Worm (Caenorhabditis elegans): ENCODE results near the gene M03B6.5.

The M03B6.5 gene

DNA sequence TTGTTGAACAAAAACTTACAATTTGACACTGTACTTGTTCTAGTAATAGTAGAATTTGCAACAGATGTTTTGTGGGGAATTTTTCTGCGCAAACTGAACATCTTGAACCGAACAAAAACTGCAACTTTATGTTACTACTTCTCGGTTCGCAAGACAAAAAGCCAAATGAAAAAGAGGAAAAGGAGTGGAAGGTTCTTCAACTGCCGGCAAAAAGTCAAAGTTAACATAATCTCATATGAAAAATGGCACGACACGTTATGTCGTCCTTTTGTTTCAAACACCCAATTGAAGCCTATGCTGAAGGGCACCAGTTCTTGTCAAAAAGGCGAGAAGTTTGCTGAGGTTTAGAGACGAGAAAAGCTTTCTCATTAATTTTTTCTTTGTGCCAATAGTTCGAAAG, 20.3 kb upstream of the M03B6.5 start, which contains the start of gene twk-23:
Gene twk-23 (minus strand): TSS at position 101 of the 400 bp plus-strand sequence.
- TF ChIP-seq skn-1 (tag; optimal IDR thresholded peaks at IDR 0.05) (no peak), nhr-43 (tag; optimal IDR thresholded peaks at IDR 0.05; ENCODE audit: poor library complexity, severe bottlenecking) (no peak), nhr-67 (tag; optimal IDR thresholded peaks at IDR 0.05) (no peak), nhr-12 (tag; optimal IDR thresholded peaks at IDR 0.05) (no peak), fkh-10 (GFP tag; optimal IDR thresholded peaks at IDR 0.05) (no peak), elt-3 (tag; optimal IDR thresholded peaks at IDR 0.05) (no peak), ceh-9 (tag; optimal IDR thresholded peaks at IDR 0.05) (no peak), zag-1 (tag; optimal IDR thresholded peaks at IDR 0.05) (no peak), nhr-77 (tag; optimal IDR thresholded peaks at IDR 0.05) (no peak), mml-1 (tag; optimal IDR thresholded peaks at IDR 0.05) (no peak), daf-12 (tag; optimal IDR thresholded peaks at IDR 0.05) (no peak)

- TF ChIP-seq lsy-12 (tag; optimal IDR thresholded peaks at IDR 0.05): no peak
- TF ChIP-seq aly-2 (tag; optimal IDR thresholded peaks at IDR 0.05): no peak
- TF ChIP-seq ZK546.5 (tag; optimal IDR thresholded peaks at IDR 0.05): no peak
- TF ChIP-seq egl-5 (tag; optimal IDR thresholded peaks at IDR 0.05): no peak
- no peak for TF ChIP-seq ama-1 (optimal IDR thresholded peaks at IDR 0.05)
- TF ChIP-seq pha-4 (tag; optimal IDR thresholded peaks at IDR 0.05): no peak
- TF ChIP-seq ceh-16 (tag; optimal IDR thresholded peaks at IDR 0.05): no peak
- TF ChIP-seq nhr-12 (tag; optimal IDR thresholded peaks at IDR 0.05): no peak
- no peak for TF ChIP-seq nhr-76 (tag; optimal IDR thresholded peaks at IDR 0.05)
- TF ChIP-seq tbx-2 (tag; optimal IDR thresholded peaks at IDR 0.05): no peak
- TF ChIP-seq jun-1 (tag; optimal IDR thresholded peaks at IDR 0.05): no peak
- TF ChIP-seq hmg-11 (tag; optimal IDR thresholded peaks at IDR 0.05): no peak
- no peak for TF ChIP-seq daf-12 (tag; optimal IDR thresholded peaks at IDR 0.05)
- TF ChIP-seq mdl-1 (tag; optimal IDR thresholded peaks at IDR 0.05): no peak
- no peak for TF ChIP-seq nhr-25 (tag; optimal IDR thresholded peaks at IDR 0.05)
- no peak for TF ChIP-seq unc-62 (GFP tag; optimal IDR thresholded peaks at IDR 0.05)
- TF ChIP-seq mml-1 (tag; optimal IDR thresholded peaks at IDR 0.05): no peak
- TF ChIP-seq nhr-11 (tag; optimal IDR thresholded peaks at IDR 0.05): no peak
Observed at ce11 chrX:13833448-13833847, 10.3 kb upstream of the M03B6.5 start.

DNA sequence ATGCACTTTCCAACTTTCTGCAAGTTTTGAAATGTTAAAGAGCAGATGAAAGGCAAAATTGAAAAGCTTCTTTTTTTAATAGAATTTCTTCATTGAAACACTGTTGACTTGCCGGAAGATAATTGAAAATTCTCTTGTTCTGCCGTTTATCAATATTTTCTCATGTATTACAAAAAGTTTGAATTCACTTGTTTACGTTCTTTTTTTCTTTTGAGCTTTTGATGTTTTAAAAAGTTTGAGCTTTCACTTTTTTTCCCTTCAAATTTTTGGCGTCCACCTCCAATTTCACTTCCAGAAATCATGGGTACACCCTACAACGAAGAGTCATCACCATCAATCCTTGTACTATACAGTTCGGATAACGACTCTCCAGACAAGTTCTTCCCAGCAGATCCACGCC, 9.6 kb upstream of the M03B6.5 start, which contains the start of gene F19D8.2:
Gene F19D8.2 (plus strand): TSS at position 301 of the 400 bp plus-strand sequence.
- TF ChIP-seq unc-62 (GFP tag; optimal IDR thresholded peaks at IDR 0.05) (no peak), zag-1 (tag; optimal IDR thresholded peaks at IDR 0.05) (no peak), fkh-2 (tag; optimal IDR thresholded peaks at IDR 0.05) (no peak), nhr-77 (tag; optimal IDR thresholded peaks at IDR 0.05) (no peak), R02D3.7 (tag; optimal IDR thresholded peaks at IDR 0.05) (no peak), tbx-2 (tag; optimal IDR thresholded peaks at IDR 0.05) (no peak), aly-2 (tag; optimal IDR thresholded peaks at IDR 0.05) (no peak), pqm-1 (tag; optimal IDR thresholded peaks at IDR 0.05) (no peak), nhr-23 (tag; optimal IDR thresholded peaks at IDR 0.05) (no peak), fkh-10 (GFP tag; optimal IDR thresholded peaks at IDR 0.05) (no peak), nfya-1 (tag; optimal IDR thresholded peaks at IDR 0.05; ENCODE audit: insufficient read depth) (no peak), pha-4 (tag; optimal IDR thresholded peaks at IDR 0.05) (no peak), eor-1 (tag; optimal IDR thresholded peaks at IDR 0.05) (no peak), nhr-67 (tag; optimal IDR thresholded peaks at IDR 0.05) (no peak), ceh-28 (tag; optimal IDR thresholded peaks at IDR 0.05) (no peak), ama-1 (optimal IDR thresholded peaks at IDR 0.05) (no peak), egl-27 (tag; optimal IDR thresholded peaks at IDR 0.05) (no peak), nhr-76 (tag; optimal IDR thresholded peaks at IDR 0.05) (no peak), lin-39 (tag; optimal IDR thresholded peaks at IDR 0.05) (no peak)

ce11 chrX:13838019-13838418, 5.8 kb upstream of the M03B6.5 start:
- no peak for TF ChIP-seq mml-1 (tag; optimal IDR thresholded peaks at IDR 0.05)
- no peak for TF ChIP-seq nhr-237 (tag; optimal IDR thresholded peaks at IDR 0.05)

DNA sequence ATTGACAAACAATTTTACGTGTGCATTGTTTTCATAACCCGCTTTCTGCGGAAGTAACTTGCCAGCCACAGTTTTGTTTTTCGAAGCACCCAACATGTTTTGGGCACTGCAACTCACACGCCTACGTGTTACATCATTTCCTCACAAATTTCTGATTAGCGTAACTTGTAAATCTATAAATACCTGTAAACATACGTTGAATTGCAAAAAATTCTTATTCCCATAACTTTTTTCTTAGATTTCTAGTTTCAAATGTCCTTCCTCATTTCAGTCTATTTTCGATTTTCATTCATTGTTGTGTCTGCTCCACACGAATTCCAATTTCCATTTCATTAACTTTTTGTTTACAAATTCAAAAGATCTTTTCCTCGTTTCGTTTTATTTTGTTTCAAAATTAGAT, 3.4 kb upstream of the M03B6.5 start:
- TF ChIP-seq daf-12 (tag; optimal IDR thresholded peaks at IDR 0.05): no peak

Measured in whole organism, L3 larva.